Worm (Caenorhabditis elegans): ENCODE data around the gene K10C2.8.

K10C2.8 gene

ce11 chrX:6433688-6434087, 3.8 kb downstream of the K10C2.8 start, which contains the start of gene K10C2.2:
K10C2.2 (minus strand) TSS chrX:6433788.
- TF ChIP-seq sma-9 (GFP tag; optimal IDR thresholded peaks at IDR 0.05) (no peak), sma-9 (tag; optimal IDR thresholded peaks at IDR 0.05) (no peak), sma-3 (GFP tag; optimal IDR thresholded peaks at IDR 0.05) (no peak), nhr-23 (tag; optimal IDR thresholded peaks at IDR 0.05) (no peak), snpc-4 (tag; optimal IDR thresholded peaks at IDR 0.05) (no peak), elt-1 (tag; optimal IDR thresholded peaks at IDR 0.05) (no peak), ZK546.5 (tag; optimal IDR thresholded peaks at IDR 0.05) (no peak), nhr-10 (tag; optimal IDR thresholded peaks at IDR 0.05) (no peak), ztf-4 (tag; optimal IDR thresholded peaks at IDR 0.05) (no peak)

ce11 chrX:6430510-6430909, 6.9 kb downstream of the K10C2.8 start, which contains the start of gene ctsa-2:
ctsa-2 (minus strand) TSS chrX:6430610.
- no peak for TF ChIP-seq peb-1 (tag; optimal IDR thresholded peaks at IDR 0.05)
- TF ChIP-seq fos-1 (tag; optimal IDR thresholded peaks at IDR 0.05): peak; percentile 7

- peak; percentile 62 for TF ChIP-seq fos-1 (tag; optimal IDR thresholded peaks at IDR 0.05)
- peak; percentile 17 for TF ChIP-seq sma-9 (GFP tag; optimal IDR thresholded peaks at IDR 0.05)
- no peak for TF ChIP-seq sma-9 (tag; optimal IDR thresholded peaks at IDR 0.05)
- no peak for TF ChIP-seq nhr-25 (tag; optimal IDR thresholded peaks at IDR 0.05)
- no peak for TF ChIP-seq lin-39 (tag; optimal IDR thresholded peaks at IDR 0.05)
- TF ChIP-seq snpc-4 (tag; optimal IDR thresholded peaks at IDR 0.05): no peak
- no peak for TF ChIP-seq skn-1 (tag; optimal IDR thresholded peaks at IDR 0.05)
- no peak for TF ChIP-seq ztf-11 (tag; optimal IDR thresholded peaks at IDR 0.05)
- no peak for TF ChIP-seq nhr-6 (tag; optimal IDR thresholded peaks at IDR 0.05)
These were observed 7.9 kb downstream of the K10C2.8 start for ce11 chrX:6429552-6429951.

- TF ChIP-seq ceh-82 (tag; optimal IDR thresholded peaks at IDR 0.05) (no peak), F13H6.1 (tag; optimal IDR thresholded peaks at IDR 0.05) (peak; percentile 27), fos-1 (tag; optimal IDR thresholded peaks at IDR 0.05) (peak; percentile 77), alr-1 (tag; optimal IDR thresholded peaks at IDR 0.05) (no peak), sma-9 (GFP tag; optimal IDR thresholded peaks at IDR 0.05) (peak; percentile 55), sma-9 (tag; optimal IDR thresholded peaks at IDR 0.05) (no peak), crh-2 (tag; optimal IDR thresholded peaks at IDR 0.05) (peak; percentile 49), nhr-129 (tag; optimal IDR thresholded peaks at IDR 0.05) (peak; percentile 28)
These were observed 10.3 kb downstream of the K10C2.8 start for ce11 chrX:6427147-6427546.

ce11 chrX:6420681-6421080, 16.8 kb downstream of the K10C2.8 start, which contains the start of gene K10C2.12:
K10C2.12 (minus strand) TSS chrX:6420781.
- TF ChIP-seq ztf-11 (tag; optimal IDR thresholded peaks at IDR 0.05): no peak
- no peak for TF ChIP-seq sma-9 (GFP tag; optimal IDR thresholded peaks at IDR 0.05)
- TF ChIP-seq sma-9 (tag; optimal IDR thresholded peaks at IDR 0.05): no peak
- TF ChIP-seq peb-1 (tag; optimal IDR thresholded peaks at IDR 0.05): no peak

- TF ChIP-seq ceh-82 (tag; optimal IDR thresholded peaks at IDR 0.05) (no peak), crh-2 (tag; optimal IDR thresholded peaks at IDR 0.05) (no peak), unc-55 (GFP tag; optimal IDR thresholded peaks at IDR 0.05) (no peak)
These were observed 18.3 kb downstream of the K10C2.8 start for ce11 chrX:6419113-6419512.

DNA sequence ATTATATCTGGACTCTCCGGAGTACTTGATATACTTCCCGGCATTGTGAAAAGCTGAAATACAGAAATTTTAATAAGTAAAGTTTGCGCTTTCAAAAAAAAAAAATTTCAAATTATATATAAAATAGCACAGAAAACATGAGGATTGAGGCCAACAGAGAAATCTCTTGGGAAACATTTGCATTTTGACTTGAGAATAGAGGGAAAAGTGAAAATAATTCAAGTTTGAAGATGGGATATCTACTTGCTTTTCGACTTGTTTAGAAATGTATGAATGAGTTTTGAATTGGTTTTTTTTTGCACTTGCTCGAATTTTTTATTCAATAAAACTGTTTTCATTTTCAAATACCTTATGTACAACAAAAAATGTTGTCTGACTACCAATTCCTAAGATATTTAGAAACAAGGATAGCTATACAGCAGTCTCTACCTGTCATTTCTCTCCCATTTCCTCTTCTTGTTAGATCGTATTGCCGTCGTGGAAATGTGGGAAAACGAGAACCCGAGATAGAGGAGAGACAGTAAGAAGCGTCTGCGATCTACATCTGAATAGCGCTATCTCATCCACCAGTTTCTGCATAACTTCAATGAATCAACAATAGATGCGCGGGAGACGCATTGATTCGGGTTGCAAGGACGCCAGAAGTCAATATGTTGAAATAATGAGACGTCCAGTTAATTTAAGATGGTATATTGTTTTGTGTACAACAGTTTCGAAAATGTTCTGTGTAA, 20.9 kb downstream of the K10C2.8 start, which contains the start of gene T22E5.6:
T22E5.6 (minus strand) TSS at position 51 of the 731 bp plus-strand sequence.
- peak; percentile 5 for TF ChIP-seq blmp-1 (tag; optimal IDR thresholded peaks at IDR 0.05; ENCODE audit: insufficient read depth)
- no peak for TF ChIP-seq nhr-6 (tag; optimal IDR thresholded peaks at IDR 0.05)
- peak; percentile 52 for TF ChIP-seq nhr-129 (tag; optimal IDR thresholded peaks at IDR 0.05)

DNA sequence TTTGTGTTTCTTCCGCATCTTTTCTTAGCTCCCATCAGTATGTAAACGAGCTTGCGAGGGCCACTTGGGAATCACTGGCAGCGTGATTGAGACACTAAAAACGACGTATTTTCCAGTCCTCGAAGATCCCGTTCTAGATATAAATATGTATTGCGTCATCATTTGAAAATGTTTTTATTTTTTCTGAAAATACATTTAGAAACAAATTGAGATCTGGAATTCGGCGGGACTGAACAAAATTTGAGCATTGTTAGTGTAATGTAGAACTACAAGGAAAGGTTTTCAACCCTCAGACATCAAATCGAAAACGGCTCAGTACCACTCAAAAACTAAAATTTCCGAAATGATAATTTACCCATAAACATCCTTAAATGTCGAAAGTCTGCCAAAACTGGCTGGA, 23.9 kb downstream of the K10C2.8 start:
- TF ChIP-seq ztf-11 (tag; optimal IDR thresholded peaks at IDR 0.05) (no peak), ztf-1 (GFP tag; conservative IDR thresholded peaks at IDR 0.05) (no peak), sem-4 (tag; optimal IDR thresholded peaks at IDR 0.05) (no peak), peb-1 (tag; optimal IDR thresholded peaks at IDR 0.05) (no peak)
